Fruit fly (Drosophila melanogaster) whole organism, embryonic: Measurements from ENCODE around the gene CG43813.
A peak's percentile ranks its signal among the peaks of the same experiment; 100 is the strongest.

Source experiments
- CG10462 ChIP-seq: fragments of 200-800 bp; sonication (Bioruptor generic); optimal IDR thresholded peaks from 2 replicates; lab custom pipeline; 2016; ENCODE audit warnings: missing biosample characterization, missing genetic modification characterization
- CG10543 ChIP-seq: fragments of 200-800 bp; sonication (Bioruptor generic); optimal IDR thresholded peaks from 3 replicates; lab custom pipeline; 2017; ENCODE audit warnings: missing biosample characterization, mild to moderate bottlenecking, missing genetic modification characterization, moderate library complexity
- CG11723 ChIP-seq: fragments of 200-800 bp; sonication (Bioruptor generic); optimal IDR thresholded peaks from 2 replicates; lab custom pipeline; 2017; ENCODE audit warnings: missing biosample characterization, mild to moderate bottlenecking, missing genetic modification characterization
- CG13296 ChIP-seq: fragments of 200-800 bp; sonication (Bioruptor generic); optimal IDR thresholded peaks from 3 replicates; lab custom pipeline; 2018; ENCODE audit warnings: missing biosample characterization, mild to moderate bottlenecking, missing genetic modification characterization
- CG13894 ChIP-seq: fragments of 200-800 bp; sonication (Bioruptor generic); optimal IDR thresholded peaks from 3 replicates; lab custom pipeline; 2018; ENCODE audit warnings: missing biosample characterization, mild to moderate bottlenecking, missing genetic modification characterization, moderate library complexity
- CG15479 ChIP-seq: fragments of 200-800 bp; sonication (Bioruptor generic); optimal IDR thresholded peaks from 3 replicates; lab custom pipeline; 2019; ENCODE audit warnings: missing biosample characterization, mild to moderate bottlenecking, missing genetic modification characterization, moderate library complexity
- CG17568 ChIP-seq: fragments of 200-800 bp; sonication (Bioruptor generic); optimal IDR thresholded peaks from 2 replicates; lab custom pipeline; 2018; ENCODE audit warnings: missing biosample characterization, mild to moderate bottlenecking, missing genetic modification characterization, moderate library complexity
- CG18262 ChIP-seq: fragments of 200-800 bp; optimal IDR thresholded peaks from 3 replicates; lab custom pipeline; 2019; ENCODE audit warnings: missing biosample characterization, mild to moderate bottlenecking, missing genetic modification characterization, moderate library complexity
- CG2678 ChIP-seq: fragments of 200-800 bp; sonication (Bioruptor generic); optimal IDR thresholded peaks from 3 replicates; lab custom pipeline; 2019; ENCODE audit warnings: missing biosample characterization, mild to moderate bottlenecking, missing genetic modification characterization, moderate library complexity
- CG2712 ChIP-seq: fragments of 200-800 bp; optimal IDR thresholded peaks from 3 replicates; lab custom pipeline; 2019; ENCODE audit warnings: missing biosample characterization, mild to moderate bottlenecking, missing genetic modification characterization, moderate library complexity
- CG34376 ChIP-seq: fragments of 200-800 bp; sonication (Bioruptor generic); optimal IDR thresholded peaks from 2 replicates; lab custom pipeline; 2018; ENCODE audit warnings: missing biosample characterization, mild to moderate bottlenecking, missing genetic modification characterization
- CG3838 ChIP-seq: fragments of 200-800 bp; sonication (Bioruptor generic); optimal IDR thresholded peaks from 3 replicates; lab custom pipeline; 2016; ENCODE audit warnings: missing biosample characterization, missing genetic modification characterization
- CG42726 ChIP-seq: fragments of 200-800 bp; sonication (Bioruptor generic); IDR thresholded peaks from 2 replicates; pipeline ENCODE4 v1.3.6; 2022; ENCODE audit warnings: missing biosample characterization, missing genetic modification characterization; ENCODE audit not compliant: partially characterized antibody
- CG4820 ChIP-seq: fragments of 200-800 bp; sonication (Bioruptor generic); optimal IDR thresholded peaks from 3 replicates; lab custom pipeline; 2016; ENCODE audit warnings: missing biosample characterization, missing genetic modification characterization
- CG6854 ChIP-seq: fragments of 200-800 bp; sonication (Bioruptor generic); optimal IDR thresholded peaks from 3 replicates; lab custom pipeline; 2017; ENCODE audit warnings: missing biosample characterization, mild to moderate bottlenecking, missing genetic modification characterization
- E2f1 ChIP-seq: fragments of 200-800 bp; sonication (Bioruptor generic); IDR thresholded peaks from 2 replicates; pipeline ENCODE4 v1.3.6; 2022; ENCODE audit warnings: missing biosample characterization, missing genetic modification characterization
- GATAe ChIP-seq: fragments of 200-800 bp; sonication (Bioruptor generic); conservative IDR thresholded peaks from 2 replicates; pipeline ENCODE4 v1.3.6; 2022; ENCODE audit warnings: missing biosample characterization, missing genetic modification characterization
- Hand ChIP-seq: fragments of 200-800 bp; sonication (Bioruptor generic); optimal IDR thresholded peaks from 2 replicates; lab custom pipeline; 2017; ENCODE audit warnings: mild to moderate bottlenecking, missing biosample characterization, missing genetic modification reagents, missing genetic modification characterization
- Med ChIP-seq: fragments of 200-800 bp; sonication (Bioruptor generic); peaks from one replicate; lab custom pipeline; 2016; ENCODE audit warnings: missing biosample characterization, missing genetic modification characterization, mild to moderate bottlenecking, inconsistent platforms, moderate library complexity
- Myb ChIP-seq: fragments of 200-800 bp; sonication (Bioruptor generic); optimal IDR thresholded peaks from 2 replicates; lab custom pipeline; 2016; ENCODE audit warnings: missing biosample characterization, missing genetic modification characterization
- Scr ChIP-seq: fragments of 200-800 bp; sonication (Bioruptor generic); IDR thresholded peaks from 2 replicates; pipeline ENCODE4 v1.3.6; 2022; ENCODE audit warnings: missing biosample characterization, missing genetic modification characterization; ENCODE audit not compliant: partially characterized antibody
- Sox100B ChIP-seq: fragments of 200-800 bp; sonication (Bioruptor generic); optimal IDR thresholded peaks from 3 replicates; lab custom pipeline; 2018; ENCODE audit warnings: missing biosample characterization, mild to moderate bottlenecking, missing genetic modification characterization
- Ssrp ChIP-seq: fragments of 200-800 bp; sonication (Bioruptor generic); optimal IDR thresholded peaks from 2 replicates; lab custom pipeline; 2018; ENCODE audit warnings: missing biosample characterization, mild to moderate bottlenecking, missing genetic modification characterization, moderate library complexity
- amos ChIP-seq: fragments of 200-800 bp; sonication (Bioruptor generic); IDR thresholded peaks from 2 replicates; pipeline ENCODE4 v1.3.6; 2022; ENCODE audit warnings: missing biosample characterization, missing genetic modification characterization; ENCODE audit not compliant: partially characterized antibody
- bcd ChIP-seq: fragments of 200-800 bp; sonication (Bioruptor generic); optimal IDR thresholded peaks from 2 replicates; lab custom pipeline; 2017; ENCODE audit warnings: missing biosample characterization, mild to moderate bottlenecking, missing genetic modification characterization
- caup ChIP-seq: fragments of 200-800 bp; sonication (Bioruptor generic); optimal IDR thresholded peaks from 3 replicates; lab custom pipeline; 2017; ENCODE audit warnings: missing biosample characterization, mild to moderate bottlenecking, missing genetic modification characterization, moderate library complexity; ENCODE audit not compliant: severe bottlenecking
- eve ChIP-seq, 2 experiments: fragments of >200 bp; optimal IDR thresholded peaks; 2 replicates each; lab custom pipeline; 2017; ENCODE audit warnings: missing biosample characterization in 2 of 2, missing genetic modification characterization in 2 of 2
- exex ChIP-seq: fragments of 200-800 bp; sonication (Bioruptor generic); optimal IDR thresholded peaks from 4 replicates; lab custom pipeline; 2018; ENCODE audit warnings: missing biosample characterization, mild to moderate bottlenecking, missing genetic modification characterization, moderate library complexity
- grn ChIP-seq: fragments of 200-800 bp; sonication (Bioruptor generic); optimal IDR thresholded peaks from 3 replicates; lab custom pipeline; 2017; ENCODE audit warnings: missing biosample characterization, missing genetic modification characterization
- gsb-n ChIP-seq: fragments of 200-800 bp; sonication (Bioruptor generic); optimal IDR thresholded peaks from 3 replicates; lab custom pipeline; 2018; ENCODE audit warnings: missing biosample characterization, mild to moderate bottlenecking, missing genetic modification characterization
- kah ChIP-seq: fragments of 200-800 bp; sonication (Bioruptor generic); optimal IDR thresholded peaks from 2 replicates; lab custom pipeline; 2018; ENCODE audit warnings: missing biosample characterization, mild to moderate bottlenecking, missing genetic modification characterization
- ken ChIP-seq: fragments of 200-800 bp; sonication (Bioruptor generic); IDR thresholded peaks from 3 replicates; pipeline ENCODE4 v1.3.6; 2022; ENCODE audit warnings: missing biosample characterization, missing genetic modification characterization
- mirr ChIP-seq: fragments of 200-800 bp; sonication (Bioruptor generic); optimal IDR thresholded peaks from 3 replicates; lab custom pipeline; 2018; ENCODE audit warnings: missing biosample characterization, mild to moderate bottlenecking, missing genetic modification characterization
- p53 ChIP-seq: fragments of 200-800 bp; sonication (Bioruptor generic); optimal IDR thresholded peaks from 2 replicates; lab custom pipeline; 2016; ENCODE audit warnings: missing biosample characterization, missing genetic modification characterization
- pb ChIP-seq: fragments of 200-800 bp; sonication (Bioruptor generic); optimal IDR thresholded peaks from 3 replicates; lab custom pipeline; 2016; ENCODE audit warnings: missing biosample characterization, missing genetic modification characterization
- run ChIP-seq: fragments of 200-800 bp; sonication (Bioruptor generic); optimal IDR thresholded peaks from 3 replicates; lab custom pipeline; 2018; ENCODE audit warnings: missing biosample characterization, mild to moderate bottlenecking, missing genetic modification characterization
- sd ChIP-seq: fragments of 200-800 bp; sonication (Bioruptor generic); optimal IDR thresholded peaks from 3 replicates; lab custom pipeline; 2018; ENCODE audit warnings: missing biosample characterization, mild to moderate bottlenecking, missing genetic modification characterization, moderate library complexity
- sens-2 ChIP-seq: fragments of 200-800 bp; sonication (Bioruptor generic); IDR thresholded peaks from 2 replicates; pipeline ENCODE4 v1.3.6; 2022; ENCODE audit warnings: missing biosample characterization, missing genetic modification characterization
- sqz ChIP-seq: fragments of 200-800 bp; sonication (Bioruptor generic); optimal IDR thresholded peaks from 3 replicates; lab custom pipeline; 2018; ENCODE audit warnings: missing biosample characterization, mild to moderate bottlenecking, missing genetic modification characterization
- sug ChIP-seq: fragments of 200-800 bp; optimal IDR thresholded peaks from 2 replicates; lab custom pipeline; 2019; ENCODE audit warnings: missing biosample characterization, mild to moderate bottlenecking, missing genetic modification characterization, moderate library complexity
- tna ChIP-seq: fragments of 200-800 bp; sonication (Bioruptor generic); IDR thresholded peaks from 2 replicates; pipeline ENCODE4 v1.3.6; 2022; ENCODE audit warnings: missing biosample characterization, missing genetic modification characterization; ENCODE audit not compliant: partially characterized antibody
- trem ChIP-seq: fragments of 200-800 bp; optimal IDR thresholded peaks from 3 replicates; lab custom pipeline; 2019; ENCODE audit warnings: missing biosample characterization, mild to moderate bottlenecking, missing genetic modification characterization, moderate library complexity
- twi ChIP-seq: fragments of 200-800 bp; optimal IDR thresholded peaks from 2 replicates; lab custom pipeline; 2019; ENCODE audit warnings: missing biosample characterization, mild to moderate bottlenecking, missing genetic modification characterization, moderate library complexity
- wor ChIP-seq: fragments of 200-800 bp; sonication (Bioruptor generic); IDR thresholded peaks from 2 replicates; pipeline ENCODE4 v1.3.6; 2022; ENCODE audit warnings: missing biosample characterization, missing genetic modification characterization
- z ChIP-seq: fragments of 200-800 bp; sonication (Bioruptor generic); IDR thresholded peaks from 3 replicates; pipeline ENCODE4 v1.3.6; 2022; ENCODE audit warnings: missing biosample characterization, missing genetic modification characterization

CG43813 gene

dm6 chr2L:12350880-12351279 is 6.8 kb upstream of the CG43813 start (continued):
- no peak for TF ChIP-seq sd (tag; lab: Kevin White, UChicago)
- TF ChIP-seq Ssrp, result peak; percentile 20
- no peak for TF ChIP-seq CG3838 (GFP tag; lab: Kevin White, UChicago)
- TF ChIP-seq pb (GFP tag; lab: Kevin White, UChicago), result peak; percentile 17
- peak; percentile 9 for TF ChIP-seq Myb (GFP tag; lab: Kevin White, UChicago)
- TF ChIP-seq kah (GFP tag; lab: Kevin White, UChicago), result no peak
- TF ChIP-seq exex, result no peak
- TF ChIP-seq E2f1 (GFP tag; lab: Robert Waterston, UW), result peak; percentile 18; the same call in 1 of the 2 replicates
- TF ChIP-seq Hand, result no peak
- TF ChIP-seq CG17568, result no peak
- TF ChIP-seq, all 482 proteins: peak for 191

DNA sequence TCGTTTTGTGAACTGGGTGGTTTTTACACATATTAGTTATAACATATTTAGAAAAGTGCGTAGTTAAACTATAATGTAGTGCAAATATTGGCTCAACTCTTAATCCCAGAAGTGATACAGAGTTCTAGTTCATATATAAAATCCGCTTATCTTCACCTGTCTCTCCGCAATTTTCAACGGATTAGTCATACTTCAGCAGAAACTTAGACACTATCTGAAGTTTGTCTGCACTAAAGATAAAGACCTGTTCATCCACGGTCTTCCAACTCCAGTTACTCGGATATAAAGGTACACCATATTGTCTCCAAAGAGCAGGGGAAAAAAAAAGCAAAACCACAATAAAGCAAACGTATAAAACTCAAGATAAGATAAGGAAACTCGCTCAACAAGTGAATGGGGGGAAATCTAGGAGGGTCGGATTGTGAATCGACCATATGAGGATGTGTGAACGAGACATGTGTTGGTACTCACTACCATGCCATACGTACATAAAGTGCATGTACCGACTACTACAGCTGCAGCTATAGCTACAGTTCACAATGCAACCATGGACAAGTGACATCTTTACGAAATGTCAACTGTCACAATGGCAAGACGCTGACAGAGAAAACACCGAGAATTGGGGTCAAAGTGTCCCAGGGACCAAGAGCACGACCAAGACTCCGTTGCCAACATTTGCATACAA is 4.5 kb upstream of the CG43813 start:
- peak; percentile 76 for TF ChIP-seq GATAe (GFP tag; lab: Robert Waterston, UW)
- TF ChIP-seq CG42726 (GFP tag; lab: Robert Waterston, UW), result no peak
- peak in 1 of 2 experiments; percentile 65 for TF ChIP-seq eve (GFP tag; optimal IDR thresholded peaks at IDR 0.05; lab: Kevin White, UChicago)
- peak; percentile 25 for TF ChIP-seq Med (GFP tag; lab: Kevin White, UChicago)
- peak; percentile 82 for TF ChIP-seq run (tag; lab: Kevin White, UChicago)
- TF ChIP-seq twi (tag; lab: Kevin White, UChicago), result peak; percentile 74
- peak; percentile 29 for TF ChIP-seq CG13296 (GFP tag; lab: Kevin White, UChicago)
- TF ChIP-seq CG11723, result no peak
- peak; percentile 15 for TF ChIP-seq sqz (GFP tag; lab: Kevin White, UChicago)
- TF ChIP-seq p53, result no peak
- no peak for TF ChIP-seq caup (GFP tag; lab: Kevin White, UChicago)
- TF ChIP-seq Sox100B, result peak; percentile 7
- peak; percentile 16 for TF ChIP-seq CG2678
- TF ChIP-seq CG17568, result peak; percentile 21
- TF ChIP-seq gsb-n, result peak; percentile 4
- no peak for TF ChIP-seq CG18262 (tag; lab: Kevin White, UChicago)
- TF ChIP-seq mirr (GFP tag; lab: Kevin White, UChicago), result peak; percentile 19
- peak; percentile 70; the same call in 2 of the 3 replicates for TF ChIP-seq z (GFP tag; lab: Robert Waterston, UW)
- no peak for TF ChIP-seq CG13894 (tag; lab: Kevin White, UChicago)
- TF ChIP-seq CG2712 (tag; lab: Kevin White, UChicago), result peak; percentile 78

DNA sequence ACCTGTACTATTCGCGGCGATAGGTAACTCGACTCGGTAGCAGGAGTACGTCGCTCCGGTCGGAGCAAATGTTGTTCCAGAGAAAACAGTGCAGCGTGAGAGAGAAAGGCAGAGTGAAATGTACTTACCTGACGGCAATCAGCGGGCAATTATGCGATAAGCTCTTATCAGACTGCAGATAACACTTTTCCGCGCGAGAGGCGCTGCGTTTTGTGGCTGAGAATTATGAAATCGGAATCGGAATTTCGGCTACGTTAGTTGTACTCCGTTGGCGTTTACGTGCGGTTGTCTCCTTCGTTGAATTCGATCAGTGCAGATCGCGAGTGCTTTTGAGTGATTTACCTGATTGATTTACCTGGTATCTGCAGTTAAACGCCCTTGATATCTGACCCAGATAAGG is 3.8 kb upstream of the CG43813 start:
- TF ChIP-seq Med (GFP tag; lab: Kevin White, UChicago) (peak; percentile 48), Scr (GFP tag; lab: Robert Waterston, UW) (no peak), bcd (GFP tag; lab: Kevin White, UChicago) (no peak), sens-2 (GFP tag; lab: Robert Waterston, UW) (peak; percentile 35; the same call in 1 of the 2 replicates), ken (GFP tag; lab: Robert Waterston, UW) (0 out of 3 replicates have a peak, but pooled peaks have one; percentile 14), tna (GFP tag; lab: Robert Waterston, UW) (no peak), CG15479 (GFP tag; lab: Kevin White, UChicago) (peak; percentile 62), CG2712 (tag; lab: Kevin White, UChicago) (no peak), CG10462 (no peak), CG10543 (peak; percentile 17), amos (0 out of 2 replicates have a peak, but pooled peaks have one; percentile 21), wor (GFP tag; lab: Robert Waterston, UW) (no peak), mirr (GFP tag; lab: Kevin White, UChicago) (peak; percentile 84), CG4820 (GFP tag; lab: Kevin White, UChicago) (no peak), trem (tag; lab: Kevin White, UChicago) (no peak), CG13894 (tag; lab: Kevin White, UChicago) (no peak), GATAe (GFP tag; lab: Robert Waterston, UW) (peak; percentile 93), Hand (no peak), sug (tag; lab: Kevin White, UChicago) (peak; percentile 20), grn (peak; percentile 94), z (GFP tag; lab: Robert Waterston, UW) (0 out of 3 replicates have a peak, but pooled peaks have one; percentile 55), CG6854 (GFP tag; lab: Kevin White, UChicago) (no peak), CG34376 (peak; percentile 10)
